Fruit fly (Drosophila melanogaster) Kc167 (cell line): ENCODE data around the gene Tim9a.

Experiments used
- Myc ChIP-seq: fragments of >200 bp; optimal IDR thresholded peaks from 2 replicates; lab custom pipeline; 2017; ENCODE audit warnings: missing external identifiers
- Sin3A ChIP-seq: fragments of >200 bp; optimal IDR thresholded peaks from 2 replicates; lab custom pipeline; 2018; ENCODE audit warnings: missing external identifiers
- h ChIP-seq: fragments of >200 bp; optimal IDR thresholded peaks from 3 replicates; lab custom pipeline; 2018; ENCODE audit warnings: missing external identifiers
- insv ChIP-seq: fragments of >200 bp; optimal IDR thresholded peaks from 3 replicates; lab custom pipeline; 2018; ENCODE audit warnings: missing external identifiers
- psq ChIP-seq: fragments of >200 bp; optimal IDR thresholded peaks from 2 replicates; lab custom pipeline; 2017; ENCODE audit warnings: missing external identifiers
- ttk ChIP-seq: sonication (Bioruptor generic); optimal IDR thresholded peaks from 2 replicates; lab custom pipeline; 2017; ENCODE audit warnings: missing external identifiers

Tim9a gene

dm6 chrX:13403962-13404830 lies 19.2 kb downstream of the Tim9a start, which contains the start of gene GstT4:
TSS of gene GstT4 (plus strand) at chrX:13404749.
- TF ChIP-seq Sin3A (lab: Kevin White, UChicago), result no peak
- peak; percentile 73 for TF ChIP-seq psq (lab: Kevin White, UChicago)

DNA sequence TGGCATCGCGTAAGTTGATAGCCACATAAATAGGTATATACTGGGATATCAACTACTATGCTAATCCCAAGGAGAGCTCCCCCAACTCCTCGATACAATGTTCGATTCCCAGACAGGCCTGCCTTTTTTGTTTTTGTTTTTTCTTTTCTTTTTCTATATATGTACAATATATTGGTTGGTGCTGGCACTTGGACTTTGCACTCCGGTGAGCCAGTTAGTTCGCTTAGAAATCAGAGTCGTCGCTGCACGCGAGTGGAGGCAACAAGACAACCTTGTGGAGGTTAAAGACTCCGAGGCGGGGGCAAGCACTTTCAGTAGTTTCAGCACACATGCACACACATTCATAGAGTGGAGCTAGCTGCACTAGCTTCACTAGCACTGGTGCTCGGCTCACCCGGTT lies 21.3 kb downstream of the Tim9a start:
- TF ChIP-seq psq (lab: Kevin White, UChicago), result no peak
- TF ChIP-seq Myc (lab: Kevin White, UChicago), result no peak
- no peak for TF ChIP-seq ttk (lab: Kevin White, UChicago)
- TF ChIP-seq Sin3A (lab: Kevin White, UChicago), result no peak
- no peak for TF ChIP-seq insv (lab: Kevin White, UChicago)
- no peak for TF ChIP-seq h

DNA sequence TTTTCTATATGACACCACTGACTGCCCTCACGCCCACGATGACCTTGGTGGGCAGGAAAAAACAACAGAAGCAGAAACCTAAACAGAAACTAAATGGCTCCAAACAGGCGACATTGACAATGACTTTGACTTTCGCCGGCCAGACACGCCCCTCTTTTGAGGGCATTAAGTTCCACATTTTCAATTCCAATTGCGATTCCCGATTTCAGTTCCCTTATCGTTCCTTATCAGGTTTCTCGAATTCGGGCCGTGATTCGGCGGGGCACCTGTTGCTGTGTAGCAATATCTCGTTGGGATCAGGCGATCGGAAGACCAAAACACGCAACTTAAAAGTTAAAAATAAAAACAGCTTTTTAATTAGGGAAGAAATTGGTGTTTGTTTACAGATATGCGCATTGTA lies 22.7 kb downstream of the Tim9a start:
- TF ChIP-seq Myc (lab: Kevin White, UChicago) (no peak), psq (lab: Kevin White, UChicago) (no peak), ttk (lab: Kevin White, UChicago) (no peak), h (no peak), Sin3A (lab: Kevin White, UChicago) (no peak), insv (lab: Kevin White, UChicago) (no peak)

- TF ChIP-seq psq (lab: Kevin White, UChicago) (no peak), h (no peak), ttk (lab: Kevin White, UChicago) (no peak), Sin3A (lab: Kevin White, UChicago) (no peak), Myc (lab: Kevin White, UChicago) (no peak)
Observed at dm6 chrX:13410887-13411286, 25.9 kb downstream of the Tim9a start.

dm6 chrX:13411376-13411973 lies 26.5 kb downstream of the Tim9a start:
- no peak for TF ChIP-seq psq (lab: Kevin White, UChicago)
- TF ChIP-seq insv (lab: Kevin White, UChicago), result no peak
- TF ChIP-seq ttk (lab: Kevin White, UChicago), result no peak
- no peak for TF ChIP-seq Myc (lab: Kevin White, UChicago)
- TF ChIP-seq Sin3A (lab: Kevin White, UChicago), result no peak
- TF ChIP-seq h, result no peak

DNA sequence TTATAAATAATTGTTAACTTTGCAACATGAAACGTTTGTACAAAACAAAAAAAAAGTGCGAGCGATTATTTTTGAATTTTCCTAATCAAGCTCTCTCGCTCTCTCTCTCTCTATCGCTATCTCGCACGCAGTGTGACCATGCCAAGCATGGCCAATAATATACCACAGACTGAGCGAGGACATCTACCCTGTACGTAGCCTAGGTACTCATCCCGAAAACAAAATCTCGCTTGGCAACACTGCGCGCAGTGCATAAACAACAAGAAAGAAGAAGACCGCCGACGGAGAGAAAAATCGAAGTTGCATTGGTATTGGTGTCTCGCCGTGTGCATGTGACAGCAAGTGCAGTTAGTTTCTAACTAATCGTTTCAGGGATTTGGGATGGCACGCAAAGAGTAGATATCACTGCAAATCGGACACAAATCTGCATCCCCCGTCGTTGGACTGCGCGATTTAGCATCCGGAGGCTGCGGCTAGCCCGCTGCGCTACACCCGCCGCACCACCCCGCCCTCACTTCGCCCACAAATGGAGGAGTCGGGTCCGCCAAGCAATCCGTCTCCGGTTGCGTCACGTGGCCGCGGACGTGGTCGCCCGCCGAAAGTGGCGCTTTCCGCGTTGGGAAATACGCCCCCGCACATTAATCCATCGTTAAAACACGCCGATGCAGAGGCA lies 28.1 kb downstream of the Tim9a start, which contains the start of the genes CG1998 and Set2:
Gene CG1998, minus strand, starts transcription at position 134 of the 673 bp plus-strand sequence.
Gene Set2, plus strand, starts transcription at position 302 of the 673 bp plus-strand sequence.
- no peak for TF ChIP-seq ttk (lab: Kevin White, UChicago)
- no peak for TF ChIP-seq Sin3A (lab: Kevin White, UChicago)
- TF ChIP-seq insv (lab: Kevin White, UChicago), result no peak
- TF ChIP-seq psq (lab: Kevin White, UChicago), result no peak
- TF ChIP-seq Myc (lab: Kevin White, UChicago), result no peak
- no peak for TF ChIP-seq h

DNA sequence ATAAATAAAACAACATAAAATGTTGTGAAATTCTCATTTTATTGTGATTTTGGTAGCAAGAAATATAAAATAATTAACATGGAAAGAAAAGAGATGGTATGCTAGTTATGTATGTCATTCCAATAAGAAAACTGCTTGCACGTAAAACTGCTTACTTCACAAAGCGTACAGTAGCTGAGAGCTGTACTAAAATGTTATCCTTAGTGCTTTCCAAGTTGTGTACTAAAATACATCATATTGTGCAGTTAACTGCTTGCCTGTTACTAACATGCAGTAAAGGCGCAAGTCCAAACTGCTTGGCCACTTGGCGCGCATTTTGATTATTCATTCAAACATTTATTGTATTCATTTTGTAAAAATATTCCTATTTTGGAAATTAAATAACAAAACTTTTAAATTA lies 36.0 kb downstream of the Tim9a start:
- TF ChIP-seq insv (lab: Kevin White, UChicago) (no peak), h (no peak), Myc (lab: Kevin White, UChicago) (no peak), ttk (lab: Kevin White, UChicago) (no peak), psq (lab: Kevin White, UChicago) (no peak), Sin3A (lab: Kevin White, UChicago) (no peak)

- TF ChIP-seq h (no peak), insv (lab: Kevin White, UChicago) (no peak), Myc (lab: Kevin White, UChicago) (no peak), ttk (lab: Kevin White, UChicago) (no peak), psq (lab: Kevin White, UChicago) (no peak), Sin3A (lab: Kevin White, UChicago) (no peak)
Observed at dm6 chrX:13434065-13434464, 49.1 kb downstream of the Tim9a start.
